Worm (Caenorhabditis elegans): ENCODE data around the gene acly-2.

DNA sequence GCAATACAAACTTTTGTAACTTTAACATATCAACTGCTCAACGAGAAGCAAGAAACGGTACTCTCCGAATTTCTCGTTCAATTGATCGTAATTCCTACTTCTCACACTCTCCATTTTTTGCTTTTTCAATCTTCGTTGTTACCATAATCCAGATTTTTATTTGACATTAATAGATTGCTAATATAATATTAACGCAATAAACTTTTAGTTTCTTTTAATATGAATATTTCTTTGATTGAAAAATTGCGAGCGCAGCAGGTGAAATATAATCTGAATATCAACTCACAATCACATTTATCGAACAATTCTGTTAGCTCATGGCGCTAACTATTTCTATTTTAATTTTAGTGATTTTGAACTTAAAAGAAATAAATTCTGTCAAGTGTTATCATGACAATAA is 23.9 kb upstream of the acly-2 start, which contains the start of gene lurp-4:
- TF ChIP-seq ceh-82 (tag; optimal IDR thresholded peaks at IDR 0.05) (no peak), ets-5 (GFP tag; IDR thresholded peaks at IDR 0.05) (no peak), ceh-8 (GFP tag; optimal IDR thresholded peaks at IDR 0.05) (no peak), ceh-90 (tag; optimal IDR thresholded peaks at IDR 0.05) (no peak), fkh-10 (GFP tag; optimal IDR thresholded peaks at IDR 0.05) (no peak), nhr-11 (tag; optimal IDR thresholded peaks at IDR 0.05) (no peak), aha-1 (tag; optimal IDR thresholded peaks at IDR 0.05) (no peak)
